Fruit fly (Drosophila melanogaster): ENCODE results near the gene CG8519.

The CG8519 gene

DNA sequence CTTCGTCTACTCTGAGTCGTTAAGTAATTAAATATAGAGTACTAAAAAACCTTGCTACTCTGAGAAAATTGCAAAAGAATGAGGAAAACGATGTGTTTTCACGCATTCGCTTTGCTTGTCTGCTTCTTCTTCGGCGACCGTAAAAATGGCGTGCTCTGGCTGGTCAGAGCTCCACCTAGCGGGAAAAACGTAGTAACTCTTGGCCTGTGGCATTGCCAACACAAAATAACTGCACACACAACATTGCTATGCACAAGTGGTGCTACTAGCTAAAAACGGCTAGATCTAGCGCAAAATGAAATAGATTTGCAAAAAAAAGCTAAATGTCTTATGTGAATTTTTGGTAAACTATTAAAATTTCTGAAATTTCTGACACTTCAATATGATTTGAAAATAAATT, 42.5 kb downstream of the CG8519 start:
- no peak for TF ChIP-seq cic (GFP tag; optimal IDR thresholded peaks at IDR 0.05)
- no peak for TF ChIP-seq CG33017 (tag; optimal IDR thresholded peaks at IDR 0.05)
- peak; percentile 45 for TF ChIP-seq Crg-1 (GFP tag; optimal IDR thresholded peaks at IDR 0.05)
- peak; percentile 41 for TF ChIP-seq CG11617 (GFP tag; optimal IDR thresholded peaks at IDR 0.05)
- peak; percentile 89 for TF ChIP-seq Mnt (GFP tag; optimal IDR thresholded peaks at IDR 0.05)
- TF ChIP-seq Hr96 (GFP tag; optimal IDR thresholded peaks at IDR 0.05) = peak; percentile 53
- peak; percentile 22 for TF ChIP-seq CG5204 (GFP tag; optimal IDR thresholded peaks at IDR 0.05)
- no peak for TF ChIP-seq CG12768 (GFP tag; optimal IDR thresholded peaks at IDR 0.05)
- peak; percentile 27 for TF ChIP-seq ovo (GFP tag; optimal IDR thresholded peaks at IDR 0.05)
- peak; percentile 47 for TF ChIP-seq bab1 (GFP tag; optimal IDR thresholded peaks at IDR 0.05)
- no peak for TF ChIP-seq kay (GFP tag; ENCODE audit: borderline replicate concordance)
- TF ChIP-seq cnc (optimal IDR thresholded peaks at IDR 0.05) = no peak
- peak; percentile 35 for TF ChIP-seq CG14711 (tag; optimal IDR thresholded peaks at IDR 0.05)
- peak; percentile 40 for TF ChIP-seq toe (GFP tag; optimal IDR thresholded peaks at IDR 0.05)
- peak; percentile 69 for TF ChIP-seq CG1620 (GFP tag; optimal IDR thresholded peaks at IDR 0.05)
- peak; percentile 48 for TF ChIP-seq pad (GFP tag; optimal IDR thresholded peaks at IDR 0.05)
- TF ChIP-seq tj (GFP tag; optimal IDR thresholded peaks at IDR 0.05) = peak; percentile 42
- TF ChIP-seq CG7045 (GFP tag; optimal IDR thresholded peaks at IDR 0.05) = peak; percentile 18
- TF ChIP-seq CG7101 (tag; optimal IDR thresholded peaks at IDR 0.05) = peak; percentile 58
- TF ChIP-seq Clk (GFP tag; optimal IDR thresholded peaks at IDR 0.05) = no peak

DNA sequence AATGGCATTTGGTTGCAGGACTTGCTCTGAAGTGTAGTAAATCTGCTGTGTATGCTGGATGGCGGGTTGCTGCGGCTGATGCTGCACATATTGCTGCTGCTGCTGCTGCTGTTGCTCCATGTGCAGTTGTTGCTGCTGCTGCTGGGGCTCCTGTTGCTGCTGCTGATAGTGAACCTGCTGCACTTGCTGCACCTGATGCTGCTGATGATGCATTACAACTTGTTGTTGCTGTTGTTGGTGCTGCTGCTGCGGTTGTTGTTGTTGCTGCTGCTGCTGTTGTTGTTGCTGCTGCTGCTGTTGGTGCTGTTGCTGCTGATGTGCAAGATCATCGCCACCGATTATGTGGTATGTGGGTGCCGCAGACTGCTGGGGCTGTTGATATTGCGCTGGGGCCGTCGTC, 46.2 kb downstream of the CG8519 start:
- TF ChIP-seq cic (GFP tag; optimal IDR thresholded peaks at IDR 0.05) (no peak), kay (GFP tag; ENCODE audit: borderline replicate concordance) (no peak), toe (GFP tag; optimal IDR thresholded peaks at IDR 0.05) (no peak), ovo (GFP tag; optimal IDR thresholded peaks at IDR 0.05) (no peak), CG1620 (GFP tag; optimal IDR thresholded peaks at IDR 0.05) (no peak), cnc (optimal IDR thresholded peaks at IDR 0.05) (no peak), CG7101 (tag; optimal IDR thresholded peaks at IDR 0.05) (no peak), tj (GFP tag; optimal IDR thresholded peaks at IDR 0.05) (no peak), Crg-1 (GFP tag; optimal IDR thresholded peaks at IDR 0.05) (no peak), Clk (GFP tag; optimal IDR thresholded peaks at IDR 0.05) (no peak), CG14711 (tag; optimal IDR thresholded peaks at IDR 0.05) (no peak), Hr96 (GFP tag; optimal IDR thresholded peaks at IDR 0.05) (no peak), Mnt (GFP tag; optimal IDR thresholded peaks at IDR 0.05) (no peak), CG11617 (GFP tag; optimal IDR thresholded peaks at IDR 0.05) (no peak), pad (GFP tag; optimal IDR thresholded peaks at IDR 0.05) (no peak), CG12768 (GFP tag; optimal IDR thresholded peaks at IDR 0.05) (no peak)

dm6 chr3L:6752278-6753096, 47.8 kb downstream of the CG8519 start, which contains the start of the genes velo and Sbds:
Gene velo, minus strand, starts transcription at chr3L:6752752.
Gene Sbds, plus strand, starts transcription at chr3L:6752913.
- TF ChIP-seq ovo (GFP tag; optimal IDR thresholded peaks at IDR 0.05) (peak; percentile 36), CG14711 (tag; optimal IDR thresholded peaks at IDR 0.05) (peak; percentile 66), Clk (GFP tag; optimal IDR thresholded peaks at IDR 0.05) (no peak), bab1 (GFP tag; optimal IDR thresholded peaks at IDR 0.05) (peak; percentile 32), CG7045 (GFP tag; optimal IDR thresholded peaks at IDR 0.05) (peak; percentile 45), Crg-1 (GFP tag; optimal IDR thresholded peaks at IDR 0.05) (peak; percentile 26), CG7101 (tag; optimal IDR thresholded peaks at IDR 0.05) (peak; percentile 65), kay (GFP tag; ENCODE audit: borderline replicate concordance) (no peak), Mnt (GFP tag; optimal IDR thresholded peaks at IDR 0.05) (peak; percentile 50), tj (GFP tag; optimal IDR thresholded peaks at IDR 0.05) (peak; percentile 26), cnc (optimal IDR thresholded peaks at IDR 0.05) (no peak), CG12768 (GFP tag; optimal IDR thresholded peaks at IDR 0.05) (peak; percentile 58), CG1620 (GFP tag; optimal IDR thresholded peaks at IDR 0.05) (peak; percentile 16), CG11617 (GFP tag; optimal IDR thresholded peaks at IDR 0.05) (peak; percentile 75), Hr96 (GFP tag; optimal IDR thresholded peaks at IDR 0.05) (peak; percentile 30), CG5204 (GFP tag; optimal IDR thresholded peaks at IDR 0.05) (no peak), CG33017 (tag; optimal IDR thresholded peaks at IDR 0.05) (peak; percentile 72), pad (GFP tag; optimal IDR thresholded peaks at IDR 0.05) (peak; percentile 47), cic (GFP tag; optimal IDR thresholded peaks at IDR 0.05) (no peak), toe (GFP tag; optimal IDR thresholded peaks at IDR 0.05) (peak; percentile 37)

DNA sequence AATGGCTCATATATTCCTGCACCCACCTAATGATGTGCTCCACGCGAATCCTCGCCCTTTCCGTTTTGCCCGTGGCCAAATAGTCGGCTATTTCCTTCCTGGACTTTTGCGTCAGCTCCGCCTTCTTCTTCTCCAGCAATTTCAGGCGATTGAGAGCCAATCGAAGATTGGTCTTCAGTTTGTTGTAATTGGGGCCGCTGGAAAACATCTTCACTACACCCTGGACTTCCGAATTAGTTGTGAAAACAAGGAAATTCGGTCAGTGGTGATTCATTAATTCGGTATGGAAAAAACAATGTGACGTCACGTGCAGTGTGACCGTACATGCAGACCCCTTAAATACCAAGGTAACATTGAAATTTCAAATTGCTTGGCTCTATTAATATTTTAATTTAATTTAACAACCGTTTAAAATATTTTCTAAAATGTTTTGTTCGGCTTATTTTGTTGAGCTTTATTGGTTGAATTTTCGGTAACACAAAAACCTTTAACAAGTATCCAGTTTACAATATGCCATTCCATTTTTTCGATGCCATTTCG, 51.6 kb downstream of the CG8519 start, which contains the start of gene Ist1:
TSS of gene Ist1 (minus strand) at position 301 of the 540 bp plus-strand sequence.
- TF ChIP-seq toe (GFP tag; optimal IDR thresholded peaks at IDR 0.05) (no peak), cic (GFP tag; optimal IDR thresholded peaks at IDR 0.05) (no peak), Mnt (GFP tag; optimal IDR thresholded peaks at IDR 0.05) (no peak), bab1 (GFP tag; optimal IDR thresholded peaks at IDR 0.05) (peak; percentile 26), ovo (GFP tag; optimal IDR thresholded peaks at IDR 0.05) (no peak), kay (GFP tag; ENCODE audit: borderline replicate concordance) (peak; percentile 98)

Data from whole organism, adult.